Worm (Caenorhabditis elegans) whole organism, L3 larva: ENCODE results near the gene mrp-2.

ENCODE experiments used
- R02D3.7 ChIP-seq: fragments of 150-350 bp; optimal IDR thresholded peaks from 2 replicates; lab custom pipeline; 2014; ENCODE audit warnings: missing biosample characterization, missing genetic modification characterization
- ZK546.5 ChIP-seq: sonication (generic microtip); optimal IDR thresholded peaks from 2 replicates; lab custom pipeline; 2017; ENCODE audit warnings: missing biosample characterization, missing genetic modification characterization
- ama-1 ChIP-seq: fragments of 150-350 bp; optimal IDR thresholded peaks from 2 replicates; lab custom pipeline; 2018
- ceh-28 ChIP-seq: fragments of 150-350 bp; optimal IDR thresholded peaks from 2 replicates; lab custom pipeline; 2014; ENCODE audit warnings: missing biosample characterization, missing genetic modification reagents, missing genetic modification characterization
- ceh-82 ChIP-seq: fragments of 150-350 bp; optimal IDR thresholded peaks from 2 replicates; lab custom pipeline; 2014; ENCODE audit warnings: missing biosample characterization, missing genetic modification characterization
- ceh-9 ChIP-seq: sonication (generic microtip); optimal IDR thresholded peaks from 2 replicates; lab custom pipeline; 2018; ENCODE audit warnings: missing biosample characterization, missing genetic modification characterization
- daf-12 ChIP-seq: fragments of 150-350 bp; optimal IDR thresholded peaks from 2 replicates; lab custom pipeline; 2014; ENCODE audit warnings: missing biosample characterization, missing genetic modification reagents, missing genetic modification characterization
- egl-5 ChIP-seq: fragments of 150-350 bp; optimal IDR thresholded peaks from 2 replicates; lab custom pipeline; 2017; ENCODE audit warnings: missing biosample characterization, missing genetic modification reagents, missing genetic modification characterization, inconsistent platforms
- elt-1 ChIP-seq: fragments of 150-350 bp; optimal IDR thresholded peaks from 2 replicates; lab custom pipeline; 2014; ENCODE audit warnings: missing biosample characterization, missing genetic modification characterization
- elt-2 ChIP-seq: sonication (generic microtip); optimal IDR thresholded peaks from 2 replicates; lab custom pipeline; 2016; ENCODE audit warnings: missing genetic modification reagents, mild to moderate bottlenecking, missing genetic modification characterization, missing compliant biosample characterization
- elt-3 ChIP-seq, 3 experiments: fragments of 150-350 bp in 1 of 3; sonication (generic microtip) in 2 of 3; optimal IDR thresholded peaks; 2 replicates in 2 of 3; 4 replicates in 1 of 3; lab custom pipeline; 2014 to 2017; ENCODE audit warnings: missing biosample characterization in 3 of 3, missing genetic modification characterization in 3 of 3
- eor-1 ChIP-seq, 2 experiments: fragments of 150-350 bp; optimal IDR thresholded peaks; 2 replicates each; lab custom pipeline; 2014 to 2018; ENCODE audit warnings: missing biosample characterization in 2 of 2, missing genetic modification characterization in 2 of 2
- fkh-2 ChIP-seq: fragments of 150-350 bp; optimal IDR thresholded peaks from 2 replicates; lab custom pipeline; 2014; ENCODE audit warnings: missing biosample characterization, missing genetic modification reagents, missing genetic modification characterization
- lin-15B ChIP-seq: fragments of 150-350 bp; optimal IDR thresholded peaks from 2 replicates; lab custom pipeline; 2014; ENCODE audit warnings: missing biosample characterization, missing genetic modification characterization
- lsy-12 ChIP-seq: sonication (generic microtip); optimal IDR thresholded peaks from 2 replicates; lab custom pipeline; 2016; ENCODE audit warnings: mild to moderate bottlenecking, missing genetic modification characterization, missing compliant biosample characterization
- mdl-1 ChIP-seq: fragments of 150-350 bp; optimal IDR thresholded peaks from 2 replicates; lab custom pipeline; 2014; ENCODE audit warnings: missing biosample characterization, missing genetic modification characterization
- mml-1 ChIP-seq: fragments of 150-350 bp; sonication (generic microtip); optimal IDR thresholded peaks from 3 replicates; lab custom pipeline; 2014; ENCODE audit warnings: missing biosample characterization, missing genetic modification characterization
- nfya-1 ChIP-seq: sonication (generic microtip); optimal IDR thresholded peaks from 2 replicates; lab custom pipeline; 2017; ENCODE audit warnings: missing genetic modification characterization, mild to moderate bottlenecking, missing compliant biosample characterization, antibody characterized with exemption, moderate library complexity; ENCODE audit not compliant: insufficient read depth
- nhr-11 ChIP-seq: fragments of 150-350 bp; optimal IDR thresholded peaks from 2 replicates; lab custom pipeline; 2014; ENCODE audit warnings: missing biosample characterization, missing genetic modification characterization
- nhr-12 ChIP-seq: fragments of 150-350 bp; optimal IDR thresholded peaks from 2 replicates; lab custom pipeline; 2014; ENCODE audit warnings: missing biosample characterization, missing genetic modification characterization
- nhr-23 ChIP-seq: fragments of 150-350 bp; optimal IDR thresholded peaks from 2 replicates; lab custom pipeline; 2014; ENCODE audit warnings: missing biosample characterization, missing genetic modification reagents, missing genetic modification characterization
- nhr-237 ChIP-seq: fragments of 150-350 bp; optimal IDR thresholded peaks from 2 replicates; lab custom pipeline; 2014; ENCODE audit warnings: missing biosample characterization, missing genetic modification characterization
- nhr-25 ChIP-seq: sonication (generic microtip); optimal IDR thresholded peaks from 2 replicates; lab custom pipeline; 2017; ENCODE audit warnings: missing biosample characterization, missing genetic modification characterization
- nhr-28 ChIP-seq: fragments of 150-350 bp; optimal IDR thresholded peaks from 2 replicates; lab custom pipeline; 2014; ENCODE audit warnings: missing biosample characterization, missing genetic modification characterization
- nhr-43 ChIP-seq: sonication (generic microtip); optimal IDR thresholded peaks from 2 replicates; lab custom pipeline; 2016; ENCODE audit warnings: mild to moderate bottlenecking, missing genetic modification characterization, missing compliant biosample characterization; ENCODE audit not compliant: poor library complexity, severe bottlenecking
- nhr-67 ChIP-seq: fragments of 150-350 bp; optimal IDR thresholded peaks from 2 replicates; lab custom pipeline; 2014; ENCODE audit warnings: missing biosample characterization, missing genetic modification characterization
- nhr-76 ChIP-seq: fragments of 150-350 bp; sonication (generic microtip); optimal IDR thresholded peaks from 5 replicates; lab custom pipeline; 2014; ENCODE audit warnings: missing biosample characterization, missing genetic modification characterization
- pha-4 ChIP-seq: fragments of 150-350 bp; optimal IDR thresholded peaks from 2 replicates; lab custom pipeline; 2014; ENCODE audit warnings: missing biosample characterization, missing genetic modification reagents, missing genetic modification characterization
- pqm-1 ChIP-seq: fragments of 150-350 bp; optimal IDR thresholded peaks from 2 replicates; lab custom pipeline; 2017; ENCODE audit warnings: missing biosample characterization, missing genetic modification characterization, inconsistent platforms
- snpc-4 ChIP-seq: fragments of 150-350 bp; optimal IDR thresholded peaks from 2 replicates; lab custom pipeline; 2014; ENCODE audit warnings: missing biosample characterization, missing genetic modification characterization
- tbx-2 ChIP-seq: sonication (generic microtip); optimal IDR thresholded peaks from 2 replicates; lab custom pipeline; 2016; ENCODE audit warnings: mild to moderate bottlenecking, missing genetic modification characterization, missing compliant biosample characterization
- unc-39 ChIP-seq: sonication (generic microtip); optimal IDR thresholded peaks from 4 replicates; lab custom pipeline; 2017; ENCODE audit warnings: missing biosample characterization, missing genetic modification characterization
- zag-1 ChIP-seq: fragments of 150-350 bp; optimal IDR thresholded peaks from 2 replicates; lab custom pipeline; 2014; ENCODE audit warnings: missing biosample characterization, missing genetic modification characterization
- ztf-11 ChIP-seq: fragments of 150-350 bp; optimal IDR thresholded peaks from 2 replicates; lab custom pipeline; 2014; ENCODE audit warnings: missing biosample characterization, missing genetic modification characterization

The mrp-2 gene

ce11 chrX:557857-558256 is 14.6 kb downstream of the mrp-2 start, which contains the start of gene nas-38:
Gene nas-38, plus strand, starts transcription at chrX:558157.
- no peak for TF ChIP-seq snpc-4
- no peak for TF ChIP-seq pha-4 (tag; lab: Kevin White, UChicago)
- no peak for TF ChIP-seq pqm-1 (tag; lab: Kevin White, UChicago)
- TF ChIP-seq ztf-11 = no peak
- no peak for TF ChIP-seq ama-1 (lab: Kevin White, UChicago)
- peak; percentile 81 for TF ChIP-seq nhr-25 (tag; lab: Kevin White, UChicago)
- no peak for TF ChIP-seq nhr-12 (tag; lab: Kevin White, UChicago)
- TF ChIP-seq egl-5 (tag; lab: Kevin White, UChicago) = no peak
- no peak for TF ChIP-seq tbx-2

ce11 chrX:557195-557594 is 15.3 kb downstream of the mrp-2 start, which contains the start of gene hlh-19:
Gene hlh-19, minus strand, starts transcription at chrX:557295.
- TF ChIP-seq R02D3.7 (no peak), ceh-28 (tag; lab: Kevin White, UChicago) (no peak), ama-1 (lab: Kevin White, UChicago) (no peak), lin-15B (tag; lab: Kevin White, UChicago) (no peak), unc-39 (no peak), nhr-28 (tag; lab: Kevin White, UChicago) (no peak), nfya-1 (tag; lab: Kevin White, UChicago) (no peak), nhr-11 (tag; lab: Kevin White, UChicago) (no peak), nhr-23 (tag; lab: Kevin White, UChicago) (no peak)

ce11 chrX:555043-555791 is 17.3 kb downstream of the mrp-2 start:
- TF ChIP-seq elt-2 (tag; lab: Kevin White, UChicago) = peak; percentile 79
- peak; percentile 6 for TF ChIP-seq pqm-1 (tag; lab: Kevin White, UChicago)
- no peak for TF ChIP-seq egl-5 (tag; lab: Kevin White, UChicago)

ce11 chrX:553875-554274 is 18.6 kb downstream of the mrp-2 start, which contains the start of gene F57C12.6:
Gene F57C12.6, minus strand, starts transcription at chrX:553975.
- no peak for TF ChIP-seq pha-4 (tag; lab: Kevin White, UChicago)
- TF ChIP-seq nhr-25 (tag; lab: Kevin White, UChicago) = no peak
- no peak for TF ChIP-seq nhr-67 (tag; lab: Kevin White, UChicago)
- no peak for TF ChIP-seq lsy-12
- TF ChIP-seq ceh-9 (tag; lab: Kevin White, UChicago) = no peak
- TF ChIP-seq elt-3 (tag; optimal IDR thresholded peaks at IDR 0.05; lab: Kevin White, UChicago) = no peak
- TF ChIP-seq mml-1 (tag; lab: Kevin White, UChicago) = no peak
- no peak for TF ChIP-seq eor-1 (tag; optimal IDR thresholded peaks at IDR 0.05; lab: Kevin White, UChicago)
- TF ChIP-seq ZK546.5 (tag; lab: Kevin White, UChicago) = no peak
- TF ChIP-seq nhr-76 (tag; lab: Kevin White, UChicago) = no peak
- TF ChIP-seq daf-12 = no peak
- no peak for TF ChIP-seq elt-1 (tag; lab: Kevin White, UChicago)
- no peak for TF ChIP-seq ceh-28 (tag; lab: Kevin White, UChicago)
- TF ChIP-seq mdl-1 (tag; lab: Kevin White, UChicago) = no peak
- TF ChIP-seq nhr-23 (tag; lab: Kevin White, UChicago) = no peak

- TF ChIP-seq zag-1 (tag; lab: Kevin White, UChicago) (no peak), ceh-28 (tag; lab: Kevin White, UChicago) (no peak), ZK546.5 (tag; lab: Kevin White, UChicago) (no peak), nfya-1 (tag; lab: Kevin White, UChicago) (no peak), elt-2 (tag; lab: Kevin White, UChicago) (peak; percentile 59), fkh-2 (tag; lab: Kevin White, UChicago) (no peak), nhr-237 (tag; lab: Kevin White, UChicago) (no peak), lin-15B (tag; lab: Kevin White, UChicago) (no peak), nhr-43 (tag; lab: Kevin White, UChicago) (no peak), ceh-82 (tag; lab: Kevin White, UChicago) (no peak), daf-12 (no peak), nhr-67 (tag; lab: Kevin White, UChicago) (no peak), nhr-28 (tag; lab: Kevin White, UChicago) (no peak), eor-1 (tag; optimal IDR thresholded peaks at IDR 0.05; lab: Kevin White, UChicago) (no peak), pqm-1 (tag; lab: Kevin White, UChicago) (peak; percentile 80)
Measured at ce11 chrX:553420-553819, 19.1 kb downstream of the mrp-2 start.
